Worm (Caenorhabditis elegans): ENCODE data around the gene asp-7.

DNA sequence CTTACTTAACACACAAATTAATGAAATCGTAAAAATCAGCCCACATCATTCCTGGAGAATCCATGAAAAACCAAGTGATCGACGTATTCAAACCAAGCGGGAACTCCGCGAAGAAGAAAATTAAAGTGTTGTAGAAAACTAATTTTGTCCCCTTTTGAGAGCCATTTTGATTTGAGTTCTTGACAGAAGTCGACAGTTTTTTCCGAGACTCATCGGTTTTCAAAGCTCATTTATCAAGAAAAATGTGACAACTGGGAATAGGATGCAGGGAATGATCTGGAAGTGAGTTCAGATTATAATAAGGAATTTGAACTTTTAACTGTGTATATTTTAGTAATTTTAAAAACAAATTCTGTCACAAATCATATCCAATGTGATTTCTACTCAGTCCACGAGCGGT is 16.7 kb upstream of the asp-7 start, which contains the start of gene srw-135:
- no peak for TF ChIP-seq pqm-1 (tag; optimal IDR thresholded peaks at IDR 0.05)
- TF ChIP-seq aly-2 (tag; optimal IDR thresholded peaks at IDR 0.05): no peak
- no peak for TF ChIP-seq mml-1 (tag; optimal IDR thresholded peaks at IDR 0.05)
- no peak for TF ChIP-seq snpc-4 (tag; optimal IDR thresholded peaks at IDR 0.05)
- no peak for TF ChIP-seq nhr-67 (tag; optimal IDR thresholded peaks at IDR 0.05)
- no peak for TF ChIP-seq pha-4 (tag; optimal IDR thresholded peaks at IDR 0.05)
